Worm (Caenorhabditis elegans): ENCODE results near the gene clec-146.

DNA sequence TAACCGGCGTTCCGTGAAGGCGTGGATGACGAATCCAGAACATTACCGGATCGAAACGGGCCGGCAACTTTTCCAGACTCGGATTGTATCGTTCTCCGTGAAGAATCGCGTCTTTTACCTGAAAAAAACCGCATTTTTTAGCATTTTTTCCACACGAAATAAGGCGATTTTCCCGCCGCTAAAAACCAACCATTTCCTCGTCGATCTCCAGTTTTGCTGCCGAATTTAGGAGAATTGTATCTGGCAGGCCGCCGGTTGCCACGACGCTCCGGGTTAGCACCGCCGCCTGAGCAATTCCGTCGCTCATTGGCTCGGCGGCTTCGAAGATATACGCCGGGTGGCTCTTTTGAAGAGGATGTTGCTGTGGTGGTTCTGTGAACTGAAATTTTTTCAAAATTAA lies 19.2 kb downstream of the clec-146 start:
- TF ChIP-seq him-1 (tag; optimal IDR thresholded peaks at IDR 0.05) (no peak), W03F9.2 (tag; optimal IDR thresholded peaks at IDR 0.05) (no peak), dao-5 (tag; optimal IDR thresholded peaks at IDR 0.05) (no peak)

Measured in whole organism, L4/young adult.